Fruit fly (Drosophila melanogaster): Measurements from ENCODE around the gene zfh1.
A peak's percentile ranks its signal among the peaks of the same experiment; 100 is the strongest.

Gene zfh1

dm6 chr3R:30813903-30814339 is 48.2 kb downstream of the zfh1 start (continued):
- no peak for TF ChIP-seq CG8478 (optimal IDR thresholded peaks at IDR 0.05)
- TF ChIP-seq scrt (GFP tag; optimal IDR thresholded peaks at IDR 0.05) = peak; percentile 76
- TF ChIP-seq CG4820 (GFP tag; optimal IDR thresholded peaks at IDR 0.05) = peak; percentile 87
- TF ChIP-seq PHDP (tag; optimal IDR thresholded peaks at IDR 0.05) = peak; percentile 84
- peak; percentile 44 for TF ChIP-seq CG15696 (tag; optimal IDR thresholded peaks at IDR 0.05)
- peak; percentile 47 for TF ChIP-seq Fer2 (tag; optimal IDR thresholded peaks at IDR 0.05)
- TF ChIP-seq dimm (GFP tag; IDR thresholded peaks at IDR 0.05) = peak; percentile 54; the same call in 1 of the 2 replicates
- TF ChIP-seq pan (optimal IDR thresholded peaks at IDR 0.05) = no peak
- TF ChIP-seq pan (GFP tag; optimal IDR thresholded peaks at IDR 0.05 in 1 of 2, IDR thresholded peaks at IDR 0.05 in 1 of 2) = peak in 1 of 2 experiments; percentile 91
- TF ChIP-seq CG16863 (GFP tag; optimal IDR thresholded peaks at IDR 0.05) = peak; percentile 80
- peak; percentile 49 for TF ChIP-seq tx (GFP tag; optimal IDR thresholded peaks at IDR 0.05)
- peak; percentile 62 for TF ChIP-seq CG13775 (GFP tag; optimal IDR thresholded peaks at IDR 0.05)
- TF ChIP-seq Side (GFP tag; optimal IDR thresholded peaks at IDR 0.05) = peak; percentile 75
- TF ChIP-seq CG16813 (GFP tag; IDR thresholded peaks at IDR 0.05; ENCODE audit: partially characterized antibody) = no peak
- peak; percentile 48; the same call in 1 of the 2 replicates for TF ChIP-seq CG10321 (GFP tag; IDR thresholded peaks at IDR 0.05)
- peak; percentile 87 for TF ChIP-seq CG13624 (GFP tag; optimal IDR thresholded peaks at IDR 0.05)
- peak; percentile 14 for TF ChIP-seq ab (GFP tag; optimal IDR thresholded peaks at IDR 0.05)
- peak; percentile 79; the same call in 1 of the 2 replicates for TF ChIP-seq sim (GFP tag; IDR thresholded peaks at IDR 0.05)
- peak; percentile 95 for TF ChIP-seq CG17359 (tag; optimal IDR thresholded peaks at IDR 0.05)
- peak; percentile 80 for TF ChIP-seq esg (GFP tag; conservative IDR thresholded peaks at IDR 0.05)
- TF ChIP-seq Meics (GFP tag; optimal IDR thresholded peaks at IDR 0.05) = peak; percentile 83
- no peak for TF ChIP-seq pita (GFP tag; optimal IDR thresholded peaks at IDR 0.05)
- no peak for TF ChIP-seq Opbp (GFP tag; IDR thresholded peaks at IDR 0.05; ENCODE audit: partially characterized antibody)
- TF ChIP-seq kay (GFP tag; optimal IDR thresholded peaks at IDR 0.05) = peak; percentile 61
- TF ChIP-seq CG9797 (GFP tag; optimal IDR thresholded peaks at IDR 0.05) = no peak
- peak; percentile 80 for TF ChIP-seq Mrtf (GFP tag; IDR thresholded peaks at IDR 0.05)
- TF ChIP-seq CG12391 (tag; optimal IDR thresholded peaks at IDR 0.05) = peak; percentile 88
- peak; percentile 41 for TF ChIP-seq Sry-β (GFP tag; optimal IDR thresholded peaks at IDR 0.05)
- peak; percentile 91 for TF ChIP-seq HLH3B (GFP tag; IDR thresholded peaks at IDR 0.05)
- TF ChIP-seq al (GFP tag; IDR thresholded peaks at IDR 0.05) = peak; percentile 63
- peak; percentile 92 for TF ChIP-seq unpg (GFP tag; optimal IDR thresholded peaks at IDR 0.05)
- TF ChIP-seq CG8290 (GFP tag; optimal IDR thresholded peaks at IDR 0.05) = peak; percentile 57
- peak in 1 of 2 experiments; percentile 91 for TF ChIP-seq CG8290 (tag; optimal IDR thresholded peaks at IDR 0.05)
- no peak for TF ChIP-seq BEAF-32 (GFP tag; optimal IDR thresholded peaks at IDR 0.05)
- TF ChIP-seq CG3847 (GFP tag; IDR thresholded peaks at IDR 0.05) = peak; percentile 76
- TF ChIP-seq CG14860 (GFP tag; IDR thresholded peaks at IDR 0.05; ENCODE audit: partially characterized antibody) = no peak
- peak; percentile 81 for TF ChIP-seq org-1 (GFP tag; optimal IDR thresholded peaks at IDR 0.05)
- no peak for TF ChIP-seq cad (GFP tag; optimal IDR thresholded peaks at IDR 0.05)
- peak; percentile 75; the same call in 1 of the 2 replicates for TF ChIP-seq CG17612 (GFP tag; IDR thresholded peaks at IDR 0.05)
- TF ChIP-seq sd (tag; optimal IDR thresholded peaks at IDR 0.05) = peak; percentile 63
- no peak for TF ChIP-seq HmgD (GFP tag; optimal IDR thresholded peaks at IDR 0.05)
- peak; percentile 77 for TF ChIP-seq CG1647 (GFP tag; optimal IDR thresholded peaks at IDR 0.05)
- TF ChIP-seq CG17568 (GFP tag; optimal IDR thresholded peaks at IDR 0.05) = peak; percentile 74
- TF ChIP-seq wdn (GFP tag; IDR thresholded peaks at IDR 0.05) = peak; percentile 70
- TF ChIP-seq HLHmδ (GFP tag; optimal IDR thresholded peaks at IDR 0.05) = no peak
- peak; percentile 92 for TF ChIP-seq CG12769 (tag; optimal IDR thresholded peaks at IDR 0.05)
- TF ChIP-seq lola (GFP tag; optimal IDR thresholded peaks at IDR 0.05) = peak in 1 of 3 experiments; percentile 78
- no peak for TF ChIP-seq schlank (tag; optimal IDR thresholded peaks at IDR 0.05)
- peak; percentile 71 for TF ChIP-seq H2.0 (GFP tag; IDR thresholded peaks at IDR 0.05)
- TF ChIP-seq wor (GFP tag; IDR thresholded peaks at IDR 0.05) = peak; percentile 62
- peak; percentile 82 for TF ChIP-seq eyg (GFP tag; optimal IDR thresholded peaks at IDR 0.05)
